Worm (Caenorhabditis elegans) whole organism, L1 larva: Measurements from ENCODE around the gene srx-125.
A peak's percentile ranks its signal among the peaks of the same experiment; 100 is the strongest.

Experiments used
- ama-1 ChIP-seq: fragments of 150-350 bp; optimal IDR thresholded peaks from 2 replicates; lab custom pipeline; 2014
- skn-1 ChIP-seq: fragments of 150-350 bp; optimal IDR thresholded peaks from 2 replicates; lab custom pipeline; 2014; ENCODE audit warnings: missing biosample characterization, missing genetic modification characterization
- zip-4 ChIP-seq: fragments of 200-800 bp; sonication (Bioruptor generic); optimal IDR thresholded peaks from 2 replicates; lab custom pipeline; 2018; ENCODE audit warnings: mild to moderate bottlenecking, missing genetic modification characterization, moderate library complexity, missing compliant biosample characterization

- no peak for TF ChIP-seq ama-1
- TF ChIP-seq zip-4 (GFP tag; lab: Kevin White, UChicago) = peak; percentile 31
- no peak for TF ChIP-seq skn-1
Observed at ce11 chrV:13380178-13380577, 13.1 kb downstream of the srx-125 start, which contains the start of gene ifbp-1.
